Worm (Caenorhabditis elegans) whole organism, L3 larva: ENCODE results near the gene srz-64.

Experiments
- elt-1 ChIP-seq: fragments of 150-350 bp; optimal IDR thresholded peaks from 2 replicates; lab custom pipeline; 2014; ENCODE audit warnings: missing biosample characterization, missing genetic modification characterization
- elt-3 ChIP-seq, 3 experiments: fragments of 150-350 bp in 1 of 3; sonication (generic microtip) in 2 of 3; optimal IDR thresholded peaks; 2 replicates in 2 of 3; 4 replicates in 1 of 3; lab custom pipeline; 2014 to 2017; ENCODE audit warnings: missing biosample characterization in 3 of 3, missing genetic modification characterization in 3 of 3
- fkh-10 ChIP-seq: sonication (generic microtip); optimal IDR thresholded peaks from 2 replicates; lab custom pipeline; 2017; ENCODE audit warnings: missing biosample characterization, missing genetic modification reagents, missing genetic modification characterization
- lsy-12 ChIP-seq: sonication (generic microtip); optimal IDR thresholded peaks from 2 replicates; lab custom pipeline; 2016; ENCODE audit warnings: mild to moderate bottlenecking, missing genetic modification characterization, missing compliant biosample characterization
- mml-1 ChIP-seq: fragments of 150-350 bp; sonication (generic microtip); optimal IDR thresholded peaks from 3 replicates; lab custom pipeline; 2014; ENCODE audit warnings: missing biosample characterization, missing genetic modification characterization
- nfya-1 ChIP-seq: sonication (generic microtip); optimal IDR thresholded peaks from 2 replicates; lab custom pipeline; 2017; ENCODE audit warnings: missing genetic modification characterization, mild to moderate bottlenecking, missing compliant biosample characterization, antibody characterized with exemption, moderate library complexity; ENCODE audit not compliant: insufficient read depth
- ztf-4 ChIP-seq: fragments of 150-350 bp; optimal IDR thresholded peaks from 2 replicates; lab custom pipeline; 2014; ENCODE audit warnings: missing biosample characterization, missing genetic modification characterization

- TF ChIP-seq nfya-1 (tag; lab: Kevin White, UChicago): no peak
- TF ChIP-seq elt-1 (tag; lab: Kevin White, UChicago): no peak
- no peak for TF ChIP-seq lsy-12 (tag; lab: Kevin White, UChicago)
- TF ChIP-seq elt-3 (tag; optimal IDR thresholded peaks at IDR 0.05; lab: Kevin White, UChicago): no peak
- no peak for TF ChIP-seq mml-1 (tag; lab: Kevin White, UChicago)
- no peak for TF ChIP-seq ztf-4
- no peak for TF ChIP-seq fkh-10
These were observed 36.8 kb upstream of the srz-64 start for ce11 chrII:1329887-1330286.
